Worm (Caenorhabditis elegans) whole organism, L4/young adult: Measurements from ENCODE around the gene T19C4.1.
"Not testable (repeated sequence)": the region's sequence is repeated elsewhere in the genome, so short reads cannot be mapped to it uniquely, and the experiment has no call there.

Experiments used
- W03F9.2 ChIP-seq: fragments of 150-350 bp; optimal IDR thresholded peaks from 2 replicates; lab custom pipeline; 2014; ENCODE audit warnings: missing biosample characterization, missing genetic modification characterization
- dao-5 ChIP-seq: sonication (generic microtip); optimal IDR thresholded peaks from 2 replicates; lab custom pipeline; 2016; ENCODE audit warnings: missing genotype, missing genetic modification characterization, moderate library complexity, missing compliant biosample characterization
- him-1 ChIP-seq: sonication (generic microtip); optimal IDR thresholded peaks from 2 replicates; lab custom pipeline; 2016; ENCODE audit warnings: missing genotype, missing genetic modification reagents, missing genetic modification characterization, missing compliant biosample characterization

T19C4.1 gene

ce11 chrV:11149405-11149804 is at the start of gene T19C4.1:
TSS of gene T19C4.1 (plus strand) at chrV:11149705.
- TF ChIP-seq W03F9.2 (tag; lab: Kevin White, UChicago) (no peak), him-1 (tag; lab: Kevin White, UChicago) (no peak), dao-5 (tag; lab: Kevin White, UChicago) (no peak)

- no peak for TF ChIP-seq him-1 (tag; lab: Kevin White, UChicago)
- TF ChIP-seq dao-5 (tag; lab: Kevin White, UChicago) = no peak
- TF ChIP-seq W03F9.2 (tag; lab: Kevin White, UChicago) = no peak
Measured at ce11 chrV:11104408-11104807, 45.1 kb upstream of the T19C4.1 start.

ce11 chrV:11109647-11110046 is 39.9 kb upstream of the T19C4.1 start, which contains the start of gene Y42A5A.5:
TSS of gene Y42A5A.5 (minus strand) at chrV:11109747.
- not testable (repeated sequence) for TF ChIP-seq dao-5, him-1, W03F9.2 (tag; lab: Kevin White, UChicago)

DNA sequence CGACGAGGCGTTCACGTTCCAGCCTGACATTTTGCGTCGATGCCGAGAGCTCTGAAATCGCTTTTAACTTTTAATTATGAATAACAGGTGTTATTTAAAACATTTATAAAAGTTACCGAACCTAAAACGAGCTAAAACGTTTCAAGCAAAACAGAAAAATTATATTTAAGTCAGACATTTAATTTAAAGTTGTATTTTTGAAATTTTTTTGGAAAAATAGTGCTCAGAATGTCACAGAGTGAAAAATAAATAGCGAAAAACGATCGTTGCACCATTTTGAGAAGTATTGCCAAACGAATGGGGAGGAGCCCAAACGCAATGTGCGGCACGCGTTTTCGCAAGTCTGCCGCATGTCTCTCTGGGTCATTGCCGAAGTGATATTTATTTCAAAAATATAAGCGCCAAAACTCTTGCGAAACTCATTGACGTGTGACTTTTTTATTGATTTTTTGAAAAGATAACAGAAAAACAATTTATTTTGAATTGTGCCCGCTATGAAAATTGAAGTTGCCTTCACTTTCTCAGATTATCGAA is 36.4 kb upstream of the T19C4.1 start, which contains the start of gene erfa-3:
Gene erfa-3 (minus strand): TSS at position 51 of the 534 bp plus-strand sequence.
- TF ChIP-seq him-1 (tag; lab: Kevin White, UChicago) (no peak), W03F9.2 (tag; lab: Kevin White, UChicago) (peak; percentile 68)

DNA sequence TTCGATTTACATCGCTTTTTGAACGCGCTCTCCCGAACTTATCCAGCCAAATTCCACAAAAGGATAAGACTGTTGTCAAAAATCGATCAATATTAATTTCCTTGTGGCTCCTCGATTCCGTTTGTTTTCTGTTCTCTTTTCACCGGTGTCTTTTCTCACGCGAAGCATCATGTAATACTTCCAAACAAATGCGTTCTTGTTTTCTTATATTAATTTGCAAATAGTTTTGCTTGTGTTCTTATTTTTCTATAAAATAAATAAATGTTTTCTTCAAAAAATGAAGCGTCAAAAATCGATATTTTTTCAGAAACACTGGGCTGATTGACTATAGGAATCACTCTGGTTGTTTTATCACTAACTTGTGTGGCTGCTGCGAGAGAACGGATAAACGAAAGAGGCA is 35.9 kb upstream of the T19C4.1 start, which contains the start of gene math-33:
Gene math-33 (plus strand): TSS at position 301 of the 400 bp plus-strand sequence.
- no peak for TF ChIP-seq W03F9.2 (tag; lab: Kevin White, UChicago)
- TF ChIP-seq dao-5 (tag; lab: Kevin White, UChicago) = no peak
- TF ChIP-seq him-1 (tag; lab: Kevin White, UChicago) = no peak

ce11 chrV:11118179-11118725 is 31.3 kb upstream of the T19C4.1 start:
- TF ChIP-seq W03F9.2 (tag; lab: Kevin White, UChicago) (no peak), him-1 (tag; lab: Kevin White, UChicago) (no peak), dao-5 (tag; lab: Kevin White, UChicago) (no peak)

- TF ChIP-seq dao-5 (tag; lab: Kevin White, UChicago) (no peak), W03F9.2 (tag; lab: Kevin White, UChicago) (no peak), him-1 (tag; lab: Kevin White, UChicago) (no peak)
Measured at ce11 chrV:11119294-11119755, 30.2 kb upstream of the T19C4.1 start, which contains the start of gene scb-1. TSS of gene scb-1 (minus strand) at chrV:11119705.

DNA sequence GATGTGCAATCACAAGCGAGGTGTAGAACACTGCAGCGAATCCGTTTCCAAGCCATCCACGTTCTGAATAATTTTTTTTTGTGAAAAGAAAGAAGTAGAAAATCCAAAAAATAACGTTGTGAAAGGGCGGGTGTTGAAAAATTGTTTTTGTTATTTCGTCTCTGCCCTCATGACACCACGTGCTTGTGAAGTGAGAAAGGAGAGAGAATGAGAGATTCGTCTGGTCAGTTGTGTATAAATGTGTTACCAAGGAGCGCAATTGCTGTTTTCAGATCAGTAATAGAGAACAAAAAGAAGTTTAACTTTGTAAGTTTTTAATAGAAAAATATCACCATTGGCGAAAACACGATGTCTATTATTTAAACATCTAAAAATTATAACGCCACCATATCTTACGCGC is 28.3 kb upstream of the T19C4.1 start:
- TF ChIP-seq W03F9.2 (tag; lab: Kevin White, UChicago) (no peak), him-1 (tag; lab: Kevin White, UChicago) (no peak), dao-5 (tag; lab: Kevin White, UChicago) (no peak)

ce11 chrV:11122466-11122865 is 27.0 kb upstream of the T19C4.1 start, which contains the start of gene mboa-2:
TSS of gene mboa-2 (minus strand) at chrV:11122493.
- TF ChIP-seq W03F9.2 (tag; lab: Kevin White, UChicago) (peak; percentile 12), him-1 (tag; lab: Kevin White, UChicago) (no peak)

- peak; percentile 34 for TF ChIP-seq him-1 (tag; lab: Kevin White, UChicago)
- no peak for TF ChIP-seq dao-5 (tag; lab: Kevin White, UChicago)
- peak; percentile 84 for TF ChIP-seq W03F9.2 (tag; lab: Kevin White, UChicago)
Measured at ce11 chrV:11123817-11124337, 25.6 kb upstream of the T19C4.1 start, which contains the start of the genes atp-5 and lmtr-3. TSS of gene atp-5 (minus strand) at chrV:11123867. TSS of gene lmtr-3 (plus strand) at chrV:11124186.

- TF ChIP-seq him-1 (tag; lab: Kevin White, UChicago) (no peak), dao-5 (tag; lab: Kevin White, UChicago) (no peak), W03F9.2 (tag; lab: Kevin White, UChicago) (no peak)
Measured at ce11 chrV:11124922-11125321, 24.6 kb upstream of the T19C4.1 start, which contains the start of gene C06H2.2. TSS of gene C06H2.2 (plus strand) at chrV:11125222.

ce11 chrV:11127197-11127596 is 22.3 kb upstream of the T19C4.1 start, which contains the start of gene jmjd-5:
TSS of gene jmjd-5 (plus strand) at chrV:11127497.
- no peak for TF ChIP-seq dao-5 (tag; lab: Kevin White, UChicago)
- no peak for TF ChIP-seq W03F9.2 (tag; lab: Kevin White, UChicago)
- no peak for TF ChIP-seq him-1 (tag; lab: Kevin White, UChicago)

DNA sequence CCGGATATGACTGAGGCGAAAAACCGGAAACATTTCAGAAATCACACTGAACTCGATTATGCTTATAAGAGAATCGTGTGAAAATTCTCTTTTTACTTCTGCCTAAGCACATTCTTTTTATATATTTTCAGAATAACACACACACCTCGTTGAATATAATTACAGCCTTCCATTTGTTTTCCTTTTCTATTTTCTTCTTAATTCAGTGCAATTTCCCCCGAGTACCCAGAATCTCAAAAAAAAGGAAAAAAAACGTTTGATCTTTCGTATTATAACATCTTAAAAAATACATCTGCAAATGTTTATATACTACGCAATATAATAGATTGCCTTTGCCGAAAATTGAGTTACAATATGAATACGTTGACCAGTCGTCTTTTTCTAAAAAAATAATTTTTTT is 17.7 kb upstream of the T19C4.1 start:
- no peak for TF ChIP-seq him-1 (tag; lab: Kevin White, UChicago)
- TF ChIP-seq dao-5 (tag; lab: Kevin White, UChicago) = no peak
- no peak for TF ChIP-seq W03F9.2 (tag; lab: Kevin White, UChicago)
